Fruit fly (Drosophila melanogaster) whole organism, embryonic: Measurements from ENCODE around the gene Tmep.

Experiments used
- CG10543 ChIP-seq: fragments of 200-800 bp; sonication (Bioruptor generic); optimal IDR thresholded peaks from 3 replicates; lab custom pipeline; 2017; ENCODE audit warnings: missing biosample characterization, mild to moderate bottlenecking, missing genetic modification characterization, moderate library complexity
- CG11696 ChIP-seq: fragments of 200-800 bp; sonication (Bioruptor generic); IDR thresholded peaks from 2 replicates; pipeline ENCODE4 v1.3.6; 2022; ENCODE audit warnings: missing biosample characterization, missing genetic modification characterization
- CG13424 ChIP-seq: fragments of 200-800 bp; sonication (Bioruptor generic); optimal IDR thresholded peaks from 2 replicates; lab custom pipeline; 2019; ENCODE audit warnings: missing biosample characterization, mild to moderate bottlenecking, missing genetic modification characterization, moderate library complexity
- CG14050 ChIP-seq: fragments of 200-800 bp; sonication (Bioruptor generic); IDR thresholded peaks from 3 replicates; pipeline ENCODE4 v1.3.6; 2022; ENCODE audit warnings: missing biosample characterization, missing genetic modification characterization
- CG15514 ChIP-seq: fragments of 200-800 bp; sonication (Bioruptor generic); optimal IDR thresholded peaks from 3 replicates; lab custom pipeline; 2017; ENCODE audit warnings: missing biosample characterization, missing genetic modification characterization, mild to moderate bottlenecking, moderate library complexity, missing genetic modification reagents
- CG17568 ChIP-seq: fragments of 200-800 bp; sonication (Bioruptor generic); optimal IDR thresholded peaks from 2 replicates; lab custom pipeline; 2018; ENCODE audit warnings: missing biosample characterization, mild to moderate bottlenecking, missing genetic modification characterization, moderate library complexity
- CG2120 ChIP-seq: fragments of 200-800 bp; sonication (Bioruptor generic); optimal IDR thresholded peaks from 3 replicates; lab custom pipeline; 2016; ENCODE audit warnings: missing biosample characterization, missing genetic modification characterization
- CG33213 ChIP-seq: fragments of 200-800 bp; sonication (Bioruptor generic); optimal IDR thresholded peaks from 3 replicates; lab custom pipeline; 2016; ENCODE audit warnings: missing biosample characterization, missing genetic modification characterization
- CG34376 ChIP-seq: fragments of 200-800 bp; sonication (Bioruptor generic); optimal IDR thresholded peaks from 2 replicates; lab custom pipeline; 2018; ENCODE audit warnings: missing biosample characterization, mild to moderate bottlenecking, missing genetic modification characterization
- CG4328 ChIP-seq: fragments of 200-800 bp; sonication (Bioruptor generic); optimal IDR thresholded peaks from 3 replicates; lab custom pipeline; 2017; ENCODE audit warnings: missing biosample characterization, missing genetic modification reagents, missing genetic modification characterization
- CG4360 ChIP-seq: fragments of 200-800 bp; sonication (Bioruptor generic); IDR thresholded peaks from 2 replicates; pipeline ENCODE4 v1.3.6; 2022; ENCODE audit warnings: missing biosample characterization, missing genetic modification characterization
- CG5953 ChIP-seq: fragments of 200-800 bp; sonication (Bioruptor generic); IDR thresholded peaks from 2 replicates; pipeline ENCODE4 v1.3.6; 2022; ENCODE audit warnings: missing biosample characterization, missing genetic modification characterization
- CG6654 ChIP-seq: fragments of 200-800 bp; sonication (Bioruptor generic); optimal IDR thresholded peaks from 2 replicates; lab custom pipeline; 2017; ENCODE audit warnings: missing biosample characterization, mild to moderate bottlenecking, missing genetic modification characterization
- CG7839 ChIP-seq: fragments of 200-800 bp; sonication (Bioruptor generic); optimal IDR thresholded peaks from 3 replicates; lab custom pipeline; 2018; ENCODE audit warnings: missing biosample characterization, mild to moderate bottlenecking, missing genetic modification characterization, moderate library complexity
- CG8281 ChIP-seq: fragments of 200-800 bp; sonication (Bioruptor generic); optimal IDR thresholded peaks from 2 replicates; lab custom pipeline; 2018; ENCODE audit warnings: missing biosample characterization, mild to moderate bottlenecking, missing genetic modification characterization, moderate library complexity
- D ChIP-seq, 2 experiments: fragments of 200-800 bp in 1 of 2; fragments of >200 bp in 1 of 2; sonication (Bioruptor generic) in 1 of 2; optimal IDR thresholded peaks; 2 replicates in 1 of 2; 3 replicates in 1 of 2; lab custom pipeline; 2017; ENCODE audit warnings: mild to moderate bottlenecking in 1 of 2, missing biosample characterization in 1 of 2, missing genetic modification characterization in 1 of 2, missing genetic modification reagents in 1 of 2
- Deaf1 ChIP-seq: fragments of 200-800 bp; optimal IDR thresholded peaks from 3 replicates; lab custom pipeline; 2019; ENCODE audit warnings: missing biosample characterization, mild to moderate bottlenecking, missing genetic modification characterization, moderate library complexity
- Doc2 ChIP-seq: fragments of 200-800 bp; sonication (Bioruptor generic); IDR thresholded peaks from 2 replicates; pipeline ENCODE4 v1.3.6; 2022; ENCODE audit warnings: missing biosample characterization, missing genetic modification characterization
- Drgx ChIP-seq: fragments of 200-800 bp; sonication (Bioruptor generic); IDR thresholded peaks from 2 replicates; pipeline ENCODE4 v1.3.6; 2022; ENCODE audit warnings: missing biosample characterization, missing genetic modification characterization
- H15 ChIP-seq: fragments of 200-800 bp; sonication (Bioruptor generic); IDR thresholded peaks from 3 replicates; pipeline ENCODE4 v1.3.6; 2022; ENCODE audit warnings: missing biosample characterization, missing genetic modification characterization
- Hmr ChIP-seq: fragments of 200-800 bp; sonication (Bioruptor generic); optimal IDR thresholded peaks from 3 replicates; lab custom pipeline; 2017; ENCODE audit warnings: mild to moderate bottlenecking, missing biosample characterization, missing genetic modification reagents, missing genetic modification characterization
- Hr51 ChIP-seq, 2 experiments: fragments of 200-800 bp; sonication (Bioruptor generic); optimal IDR thresholded peaks; 2 replicates in 1 of 2; 3 replicates in 1 of 2; lab custom pipeline; 2016 to 2018; ENCODE audit warnings: missing biosample characterization in 2 of 2, missing genetic modification characterization in 2 of 2, mild to moderate bottlenecking in 1 of 2, moderate library complexity in 1 of 2
- MESR4 ChIP-seq: fragments of 200-800 bp; sonication (Bioruptor generic); optimal IDR thresholded peaks from 2 replicates; lab custom pipeline; 2018; ENCODE audit warnings: missing biosample characterization, mild to moderate bottlenecking, missing genetic modification characterization, moderate library complexity
- Meics ChIP-seq: fragments of 200-800 bp; sonication (Bioruptor generic); optimal IDR thresholded peaks from 2 replicates; lab custom pipeline; 2017; ENCODE audit warnings: missing biosample characterization, mild to moderate bottlenecking, missing genetic modification characterization
- Rx ChIP-seq: fragments of 200-800 bp; sonication (Bioruptor generic); IDR thresholded peaks from 2 replicates; pipeline ENCODE4 v1.3.6; 2022; ENCODE audit warnings: missing biosample characterization, missing genetic modification characterization
- Six4 ChIP-seq: fragments of 200-800 bp; sonication (Bioruptor generic); optimal IDR thresholded peaks from 2 replicates; lab custom pipeline; 2016; ENCODE audit warnings: missing biosample characterization, missing genetic modification characterization
- Sry-β ChIP-seq: fragments of 200-800 bp; sonication (Bioruptor generic); optimal IDR thresholded peaks from 2 replicates; lab custom pipeline; 2018; ENCODE audit warnings: missing biosample characterization, mild to moderate bottlenecking, missing genetic modification characterization, moderate library complexity
- ase ChIP-seq: fragments of 200-800 bp; sonication (Bioruptor generic); IDR thresholded peaks from 3 replicates; pipeline ENCODE4 v1.3.6; 2022; ENCODE audit warnings: missing biosample characterization, missing genetic modification characterization
- cg ChIP-seq: fragments of 200-800 bp; sonication (Bioruptor generic); optimal IDR thresholded peaks from 3 replicates; lab custom pipeline; 2019; ENCODE audit warnings: missing biosample characterization, mild to moderate bottlenecking, missing genetic modification characterization, moderate library complexity
- chinmo ChIP-seq: fragments of 200-800 bp; sonication (Bioruptor generic); IDR thresholded peaks from 4 replicates; pipeline ENCODE4 v1.3.6; 2022; ENCODE audit warnings: missing biosample characterization, missing genetic modification characterization; ENCODE audit not compliant: partially characterized antibody
- gem ChIP-seq: fragments of 200-800 bp; sonication (Bioruptor generic); optimal IDR thresholded peaks from 2 replicates; lab custom pipeline; 2019; ENCODE audit warnings: missing biosample characterization, mild to moderate bottlenecking, missing genetic modification characterization, moderate library complexity
- grn ChIP-seq: fragments of 200-800 bp; sonication (Bioruptor generic); optimal IDR thresholded peaks from 3 replicates; lab custom pipeline; 2017; ENCODE audit warnings: missing biosample characterization, missing genetic modification characterization
- lbe ChIP-seq: fragments of 200-800 bp; sonication (Bioruptor generic); optimal IDR thresholded peaks from 2 replicates; lab custom pipeline; 2016; ENCODE audit warnings: missing biosample characterization, mild to moderate bottlenecking, missing genetic modification characterization
- nmo ChIP-seq: fragments of 200-800 bp; sonication (Bioruptor generic); optimal IDR thresholded peaks from 2 replicates; lab custom pipeline; 2018; ENCODE audit warnings: missing biosample characterization, mild to moderate bottlenecking, missing genetic modification characterization, moderate library complexity
- otp ChIP-seq: fragments of 200-800 bp; sonication (Bioruptor generic); IDR thresholded peaks from 3 replicates; pipeline ENCODE4, ENCODE4 v1.3.6; 2022; ENCODE audit warnings: missing biosample characterization, missing genetic modification characterization
- pros ChIP-seq: fragments of 200-800 bp; sonication (Bioruptor generic); optimal IDR thresholded peaks from 3 replicates; lab custom pipeline; 2019; ENCODE audit warnings: missing biosample characterization, mild to moderate bottlenecking, missing genetic modification characterization, moderate library complexity
- ranshi ChIP-seq: fragments of 200-800 bp; sonication (Bioruptor generic); IDR thresholded peaks from 2 replicates; pipeline ENCODE4 v1.3.6; 2022; ENCODE audit warnings: missing biosample characterization, missing genetic modification characterization
- slp2 ChIP-seq: fragments of 200-800 bp; sonication (Bioruptor generic); optimal IDR thresholded peaks from 2 replicates; lab custom pipeline; 2016; ENCODE audit warnings: missing biosample characterization, missing genetic modification characterization
- so ChIP-seq: fragments of 200-800 bp; sonication (Bioruptor generic); IDR thresholded peaks from 3 replicates; pipeline ENCODE4 v1.3.6; 2022; ENCODE audit warnings: missing biosample characterization, missing genetic modification characterization
- stc ChIP-seq: fragments of 200-800 bp; sonication (Bioruptor generic); IDR thresholded peaks from 2 replicates; pipeline ENCODE4 v1.3.6; 2022; ENCODE audit warnings: missing biosample characterization, missing genetic modification characterization
- sug ChIP-seq: fragments of 200-800 bp; optimal IDR thresholded peaks from 2 replicates; lab custom pipeline; 2019; ENCODE audit warnings: missing biosample characterization, mild to moderate bottlenecking, missing genetic modification characterization, moderate library complexity
- unpg ChIP-seq: fragments of 200-800 bp; sonication (Bioruptor generic); optimal IDR thresholded peaks from 3 replicates; lab custom pipeline; 2018; ENCODE audit warnings: missing biosample characterization, mild to moderate bottlenecking, missing genetic modification characterization, moderate library complexity
- vfl ChIP-seq: fragments of 200-800 bp; sonication (Bioruptor generic); optimal IDR thresholded peaks from 2 replicates; lab custom pipeline; 2016; ENCODE audit warnings: missing biosample characterization, missing genetic modification characterization
- vnd ChIP-seq: fragments of 200-800 bp; sonication (Bioruptor generic); IDR thresholded peaks from 3 replicates; pipeline ENCODE4 v1.3.6; 2022; ENCODE audit warnings: missing biosample characterization, missing genetic modification characterization; ENCODE audit not compliant: partially characterized antibody

The Tmep gene

dm6 chr3L:1536487-1537337 lies 32.3 kb upstream of the Tmep start, which contains the start of the genes CG12091 and pns (continued):
- TF ChIP-seq unpg (GFP tag; lab: Kevin White, UChicago) (peak; percentile 61), stc (GFP tag; lab: Robert Waterston, UW) (0 out of 2 replicates have a peak, but pooled peaks have one; percentile 43), CG11696 (GFP tag; lab: Robert Waterston, UW) (no peak), Sry-β (peak; percentile 38), Doc2 (no peak)

- 0 out of 4 replicates have a peak, but pooled peaks have one; percentile 20 for TF ChIP-seq chinmo (GFP tag; lab: Robert Waterston, UW)
- peak; percentile 74 for TF ChIP-seq cg (GFP tag; lab: Kevin White, UChicago)
- no peak for TF ChIP-seq D (optimal IDR thresholded peaks at IDR 0.05; lab: Kevin White, UChicago)
- TF ChIP-seq D (GFP tag; optimal IDR thresholded peaks at IDR 0.05; lab: Kevin White, UChicago) = no peak
- no peak for TF ChIP-seq CG6654 (GFP tag; lab: Kevin White, UChicago)
- TF ChIP-seq CG13424 (tag; lab: Kevin White, UChicago) = no peak
- TF ChIP-seq CG4360 (GFP tag; lab: Robert Waterston, UW) = no peak
- TF ChIP-seq vnd (GFP tag; lab: Robert Waterston, UW) = no peak
- TF ChIP-seq CG17568 (GFP tag; lab: Kevin White, UChicago) = no peak
- TF ChIP-seq CG33213 (GFP tag; lab: Kevin White, UChicago) = no peak
- TF ChIP-seq so (GFP tag; lab: Robert Waterston, UW) = no peak; the same call in 2 of the 3 replicates
- TF ChIP-seq MESR4 (GFP tag; lab: Kevin White, UChicago) = peak; percentile 6
Observed at dm6 chr3L:1537353-1537752, 31.6 kb upstream of the Tmep start.

- TF ChIP-seq CG8281 (tag; lab: Kevin White, UChicago) (peak; percentile 64), CG34376 (GFP tag; lab: Kevin White, UChicago) (peak; percentile 35), Rx (GFP tag; lab: Robert Waterston, UW) (no peak), Hmr (GFP tag; lab: Kevin White, UChicago) (peak; percentile 8), CG15514 (GFP tag; lab: Kevin White, UChicago) (peak; percentile 23), Deaf1 (tag; lab: Kevin White, UChicago) (peak; percentile 11), vnd (GFP tag; lab: Robert Waterston, UW) (0 out of 3 replicates have a peak, but pooled peaks have one; percentile 32), grn (GFP tag; lab: Kevin White, UChicago) (peak; percentile 80), CG10543 (GFP tag; lab: Kevin White, UChicago) (peak; percentile 9), CG5953 (GFP tag; lab: Robert Waterston, UW) (no peak), sug (peak; percentile 53), gem (tag; lab: Kevin White, UChicago) (peak; percentile 23), vfl (GFP tag; lab: Kevin White, UChicago) (no peak), CG2120 (peak; percentile 2), slp2 (no peak), H15 (GFP tag; lab: Robert Waterston, UW) (no peak), ranshi (GFP tag; lab: Robert Waterston, UW) (no peak), otp (GFP tag; lab: Robert Waterston, UW) (no peak), ase (GFP tag; lab: Robert Waterston, UW) (no peak), Hr51 (GFP tag; optimal IDR thresholded peaks at IDR 0.05; lab: Kevin White, UChicago) (peak in 1 of 2 experiments; percentile 12), lbe (GFP tag; lab: Kevin White, UChicago) (no peak), Drgx (0 out of 2 replicates have a peak, but pooled peaks have one; percentile 10), Meics (GFP tag; lab: Kevin White, UChicago) (no peak), nmo (GFP tag; lab: Kevin White, UChicago) (no peak), CG7839 (no peak), pros (peak; percentile 87), Six4 (GFP tag; lab: Kevin White, UChicago) (no peak), CG4328 (no peak), CG14050 (GFP tag; lab: Robert Waterston, UW) (no peak)
Observed at dm6 chr3L:1538314-1538854, 30.6 kb upstream of the Tmep start.
